Worm (Caenorhabditis elegans) whole organism, L4/young adult: Measurements from ENCODE around the gene best-23.

Source experiments
- W03F9.2 ChIP-seq: fragments of 150-350 bp; optimal IDR thresholded peaks from 2 replicates; lab custom pipeline; 2014; ENCODE audit warnings: missing biosample characterization, missing genetic modification characterization
- dao-5 ChIP-seq: sonication (generic microtip); optimal IDR thresholded peaks from 2 replicates; lab custom pipeline; 2016; ENCODE audit warnings: missing genotype, missing genetic modification characterization, moderate library complexity, missing compliant biosample characterization
- him-1 ChIP-seq: sonication (generic microtip); optimal IDR thresholded peaks from 2 replicates; lab custom pipeline; 2016; ENCODE audit warnings: missing genotype, missing genetic modification reagents, missing genetic modification characterization, missing compliant biosample characterization

- no peak for TF ChIP-seq him-1
- TF ChIP-seq W03F9.2 (tag; lab: Kevin White, UChicago) = no peak
- no peak for TF ChIP-seq dao-5 (tag; lab: Kevin White, UChicago)
Measured at ce11 chrII:7938078-7938477, 30.7 kb upstream of the best-23 start, which contains the start of gene ZK669.2.
